Worm (Caenorhabditis elegans): ENCODE data around the gene apa-2.

ce11 chrX:9391345-9391744 lies 52.9 kb downstream of the apa-2 start, which contains the start of gene C23F12.3:
- TF ChIP-seq nhr-85 (tag) = no peak
- no peak for TF ChIP-seq unc-130 (tag; optimal IDR thresholded peaks at IDR 0.05)
